Worm (Caenorhabditis elegans): ENCODE measurements around the gene fln-2.

The fln-2 gene

ce11 chrX:9397401-9397800 is at the start of gene fln-2:
Gene fln-2 (plus strand): TSS chrX:9397701.
- TF ChIP-seq skn-1 (tag; optimal IDR thresholded peaks at IDR 0.05): no peak
- TF ChIP-seq daf-12 (tag; optimal IDR thresholded peaks at IDR 0.05): no peak
- TF ChIP-seq nhr-23 (tag; optimal IDR thresholded peaks at IDR 0.05): no peak
- TF ChIP-seq fkh-10 (GFP tag; optimal IDR thresholded peaks at IDR 0.05): no peak
- no peak for TF ChIP-seq nhr-11 (tag; optimal IDR thresholded peaks at IDR 0.05)
- TF ChIP-seq mml-1 (tag; optimal IDR thresholded peaks at IDR 0.05): no peak
- TF ChIP-seq ZK546.5 (tag; optimal IDR thresholded peaks at IDR 0.05): no peak
- TF ChIP-seq fkh-2 (tag; optimal IDR thresholded peaks at IDR 0.05): no peak
- no peak for TF ChIP-seq nhr-67 (tag; optimal IDR thresholded peaks at IDR 0.05)
- TF ChIP-seq ztf-11 (tag; optimal IDR thresholded peaks at IDR 0.05): no peak
- no peak for TF ChIP-seq ama-1 (optimal IDR thresholded peaks at IDR 0.05)
- no peak for TF ChIP-seq nhr-43 (tag; optimal IDR thresholded peaks at IDR 0.05; ENCODE audit: poor library complexity, severe bottlenecking)
- no peak for TF ChIP-seq nhr-12 (tag; optimal IDR thresholded peaks at IDR 0.05)
- no peak for TF ChIP-seq ceh-82 (tag; optimal IDR thresholded peaks at IDR 0.05)
- no peak for TF ChIP-seq lsy-12 (tag; optimal IDR thresholded peaks at IDR 0.05)
- no peak for TF ChIP-seq nhr-25 (tag; optimal IDR thresholded peaks at IDR 0.05)
- TF ChIP-seq ztf-4 (tag; optimal IDR thresholded peaks at IDR 0.05): no peak
- TF ChIP-seq lin-39 (tag; optimal IDR thresholded peaks at IDR 0.05): no peak
- no peak for TF ChIP-seq zag-1 (tag; optimal IDR thresholded peaks at IDR 0.05)

- no peak for TF ChIP-seq mdl-1 (tag; optimal IDR thresholded peaks at IDR 0.05)
- no peak for TF ChIP-seq sea-2 (GFP tag; optimal IDR thresholded peaks at IDR 0.05)
- TF ChIP-seq ama-1 (optimal IDR thresholded peaks at IDR 0.05): no peak
- no peak for TF ChIP-seq nhr-67 (tag; optimal IDR thresholded peaks at IDR 0.05)
- TF ChIP-seq fkh-2 (tag; optimal IDR thresholded peaks at IDR 0.05): no peak
- no peak for TF ChIP-seq ceh-9 (tag; optimal IDR thresholded peaks at IDR 0.05)
- TF ChIP-seq aly-2 (tag; optimal IDR thresholded peaks at IDR 0.05): no peak
- TF ChIP-seq pha-4 (tag; optimal IDR thresholded peaks at IDR 0.05): no peak
- no peak for TF ChIP-seq egl-27 (tag; optimal IDR thresholded peaks at IDR 0.05)
- TF ChIP-seq jun-1 (tag; optimal IDR thresholded peaks at IDR 0.05): no peak
- no peak for TF ChIP-seq nhr-12 (tag; optimal IDR thresholded peaks at IDR 0.05)
- no peak for TF ChIP-seq tbx-2 (tag; optimal IDR thresholded peaks at IDR 0.05)
Measured at ce11 chrX:9349844-9350556, 47.5 kb upstream of the fln-2 start, which contains the start of gene flp-20. Gene flp-20 (minus strand): TSS chrX:9349894.

- TF ChIP-seq hmg-11 (tag; optimal IDR thresholded peaks at IDR 0.05) (no peak), nhr-43 (tag; optimal IDR thresholded peaks at IDR 0.05; ENCODE audit: poor library complexity, severe bottlenecking) (no peak), nhr-67 (tag; optimal IDR thresholded peaks at IDR 0.05) (no peak), fkh-10 (GFP tag; optimal IDR thresholded peaks at IDR 0.05) (peak; percentile 62)
Measured at ce11 chrX:9361136-9361535, 36.4 kb upstream of the fln-2 start.

ce11 chrX:9364082-9364481 is 33.4 kb upstream of the fln-2 start:
- TF ChIP-seq lin-15B (tag; optimal IDR thresholded peaks at IDR 0.05): no peak
- no peak for TF ChIP-seq nhr-43 (tag; optimal IDR thresholded peaks at IDR 0.05; ENCODE audit: poor library complexity, severe bottlenecking)
- TF ChIP-seq lsy-12 (tag; optimal IDR thresholded peaks at IDR 0.05): no peak
- no peak for TF ChIP-seq ceh-82 (tag; optimal IDR thresholded peaks at IDR 0.05)
- TF ChIP-seq ceh-16 (tag; optimal IDR thresholded peaks at IDR 0.05): no peak
- no peak for TF ChIP-seq fos-1 (tag; optimal IDR thresholded peaks at IDR 0.05)
- TF ChIP-seq R02D3.7 (tag; optimal IDR thresholded peaks at IDR 0.05): no peak
- TF ChIP-seq elt-2 (tag; optimal IDR thresholded peaks at IDR 0.05): peak; percentile 92
- TF ChIP-seq ztf-4 (tag; optimal IDR thresholded peaks at IDR 0.05): no peak
- no peak for TF ChIP-seq nfya-1 (tag; optimal IDR thresholded peaks at IDR 0.05; ENCODE audit: insufficient read depth)
- no peak for TF ChIP-seq mml-1 (tag; optimal IDR thresholded peaks at IDR 0.05)
- no peak for TF ChIP-seq mdl-1 (tag; optimal IDR thresholded peaks at IDR 0.05)
- TF ChIP-seq aly-2 (tag; optimal IDR thresholded peaks at IDR 0.05): no peak
- no peak for TF ChIP-seq nhr-23 (tag; optimal IDR thresholded peaks at IDR 0.05)
- TF ChIP-seq nhr-11 (tag; optimal IDR thresholded peaks at IDR 0.05): no peak
- TF ChIP-seq jun-1 (tag; optimal IDR thresholded peaks at IDR 0.05): peak; percentile 50
- no peak for TF ChIP-seq zag-1 (tag; optimal IDR thresholded peaks at IDR 0.05)
- TF ChIP-seq sea-2 (GFP tag; optimal IDR thresholded peaks at IDR 0.05): no peak
- peak; percentile 83 for TF ChIP-seq pqm-1 (tag; optimal IDR thresholded peaks at IDR 0.05)
- TF ChIP-seq pha-4 (tag; optimal IDR thresholded peaks at IDR 0.05): peak; percentile 0
- TF ChIP-seq nhr-67 (tag; optimal IDR thresholded peaks at IDR 0.05): no peak
- no peak for TF ChIP-seq ceh-28 (tag; optimal IDR thresholded peaks at IDR 0.05)
- no peak for TF ChIP-seq tbx-2 (tag; optimal IDR thresholded peaks at IDR 0.05)
- no peak for TF ChIP-seq nhr-25 (tag; optimal IDR thresholded peaks at IDR 0.05)
